Fruit fly (Drosophila melanogaster): ENCODE results near the gene Sec71.

Sec71 gene

DNA sequence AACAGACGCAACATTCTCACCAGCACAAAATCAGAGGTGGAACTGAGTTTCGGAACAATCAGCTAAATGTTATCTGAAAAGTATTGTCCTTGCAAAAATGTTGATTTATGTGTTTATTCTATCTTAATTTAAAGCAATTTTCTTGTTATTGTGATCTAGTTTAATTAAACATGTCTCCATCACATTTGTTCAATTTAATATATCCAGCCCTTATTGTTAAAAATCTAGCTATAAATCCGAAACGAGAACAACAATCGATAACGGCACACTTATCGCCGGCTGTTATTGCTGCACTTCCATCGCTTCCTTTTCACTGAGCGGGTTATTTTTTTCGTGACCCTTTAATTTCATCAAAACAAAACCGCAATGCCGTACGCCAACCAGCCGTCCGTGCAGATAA is 39.7 kb downstream of the Sec71 start, which contains the start of the genes GatC, PolG2 and Polr2C (continued):
- TF ChIP-seq Med (GFP tag) (peak; percentile 81), pho (GFP tag; optimal IDR thresholded peaks at IDR 0.05) (peak; percentile 5), ato (GFP tag; IDR thresholded peaks at IDR 0.05; ENCODE audit: partially characterized antibody) (peak; percentile 87), pita (GFP tag; optimal IDR thresholded peaks at IDR 0.05) (no peak), Bdp1 (GFP tag; optimal IDR thresholded peaks at IDR 0.05) (peak; percentile 28), lov (optimal IDR thresholded peaks at IDR 0.05) (no peak), lov (GFP tag; IDR thresholded peaks at IDR 0.05) (no peak), bcd (GFP tag; optimal IDR thresholded peaks at IDR 0.05) (no peak), E2f1 (GFP tag; IDR thresholded peaks at IDR 0.05) (no peak), dpn (GFP tag; optimal IDR thresholded peaks at IDR 0.05) (peak; percentile 28 to 66), CG30020 (tag; optimal IDR thresholded peaks at IDR 0.05) (peak; percentile 55), B-H1 (GFP tag; IDR thresholded peaks at IDR 0.05) (no peak; the same call in 2 of the 3 replicates), CG4282 (GFP tag; optimal IDR thresholded peaks at IDR 0.05) (no peak), Nf-YB (GFP tag; optimal IDR thresholded peaks at IDR 0.05) (no peak), CG31365 (tag; optimal IDR thresholded peaks at IDR 0.05) (no peak), Fer1 (GFP tag; optimal IDR thresholded peaks at IDR 0.05) (no peak), CG17802 (tag; optimal IDR thresholded peaks at IDR 0.05) (peak; percentile 37), CG18764 (GFP tag; optimal IDR thresholded peaks at IDR 0.05) (no peak), CG9215 (GFP tag; IDR thresholded peaks at IDR 0.05) (peak; percentile 39; the same call in 1 of the 2 replicates), CG11247 (GFP tag; IDR thresholded peaks at IDR 0.05) (peak; percentile 61), MESR4 (GFP tag; optimal IDR thresholded peaks at IDR 0.05) (peak; percentile 22), ERR (GFP tag; optimal IDR thresholded peaks at IDR 0.05) (no peak), zfh2 (GFP tag; optimal IDR thresholded peaks at IDR 0.05) (peak; percentile 55), hbn (GFP tag; IDR thresholded peaks at IDR 0.05; ENCODE audit: partially characterized antibody) (peak; percentile 79), Sry-δ (GFP tag; optimal IDR thresholded peaks at IDR 0.05) (peak; percentile 95), Sin3A (optimal IDR thresholded peaks at IDR 0.05) (peak; percentile 77), Bteb2 (GFP tag; optimal IDR thresholded peaks at IDR 0.05) (peak; percentile 58), prd (optimal IDR thresholded peaks at IDR 0.05) (no peak), prd (GFP tag; IDR thresholded peaks at IDR 0.05) (peak; percentile 47; the same call in 2 of the 3 replicates), Sox102F (GFP tag; optimal IDR thresholded peaks at IDR 0.05) (no peak), CG11560 (tag; IDR thresholded peaks at IDR 0.05) (no peak), inv (GFP tag; IDR thresholded peaks at IDR 0.05; ENCODE audit: partially characterized antibody) (peak; percentile 72), Atf3 (GFP tag; optimal IDR thresholded peaks at IDR 0.05) (peak; percentile 35), CG6254 (GFP tag; optimal IDR thresholded peaks at IDR 0.05) (no peak), CG13775 (GFP tag; optimal IDR thresholded peaks at IDR 0.05) (peak; percentile 62), CG34224 (GFP tag; IDR thresholded peaks at IDR 0.05; ENCODE audit: partially characterized antibody) (peak; percentile 94), CG8944 (GFP tag; optimal IDR thresholded peaks at IDR 0.05) (peak; percentile 43), CG7987 (GFP tag; optimal IDR thresholded peaks at IDR 0.05) (no peak), ewg (GFP tag; optimal IDR thresholded peaks at IDR 0.05) (no peak), CG15514 (GFP tag; optimal IDR thresholded peaks at IDR 0.05) (peak; percentile 82), gce (GFP tag; IDR thresholded peaks at IDR 0.05) (no peak), mirr (GFP tag; optimal IDR thresholded peaks at IDR 0.05) (no peak), luna (GFP tag; optimal IDR thresholded peaks at IDR 0.05) (no peak), CG10321 (GFP tag; IDR thresholded peaks at IDR 0.05) (no peak), CG8290 (GFP tag; optimal IDR thresholded peaks at IDR 0.05) (no peak), CG8290 (tag; optimal IDR thresholded peaks at IDR 0.05) (no peak), Myb (GFP tag; optimal IDR thresholded peaks at IDR 0.05) (peak; percentile 49), CG13296 (GFP tag; optimal IDR thresholded peaks at IDR 0.05) (no peak), CG11504 (tag; optimal IDR thresholded peaks at IDR 0.05) (no peak), amos (GFP tag; IDR thresholded peaks at IDR 0.05; ENCODE audit: partially characterized antibody) (peak; percentile 79; the same call in 1 of the 2 replicates), vvl (GFP tag; IDR thresholded peaks at IDR 0.05) (peak; percentile 70), Kr (GFP tag; optimal IDR thresholded peaks at IDR 0.05) (peak; percentile 83)

Data from whole organism, embryonic.